Fruit fly (Drosophila melanogaster): ENCODE results near the gene Usp32.

Gene Usp32

DNA sequence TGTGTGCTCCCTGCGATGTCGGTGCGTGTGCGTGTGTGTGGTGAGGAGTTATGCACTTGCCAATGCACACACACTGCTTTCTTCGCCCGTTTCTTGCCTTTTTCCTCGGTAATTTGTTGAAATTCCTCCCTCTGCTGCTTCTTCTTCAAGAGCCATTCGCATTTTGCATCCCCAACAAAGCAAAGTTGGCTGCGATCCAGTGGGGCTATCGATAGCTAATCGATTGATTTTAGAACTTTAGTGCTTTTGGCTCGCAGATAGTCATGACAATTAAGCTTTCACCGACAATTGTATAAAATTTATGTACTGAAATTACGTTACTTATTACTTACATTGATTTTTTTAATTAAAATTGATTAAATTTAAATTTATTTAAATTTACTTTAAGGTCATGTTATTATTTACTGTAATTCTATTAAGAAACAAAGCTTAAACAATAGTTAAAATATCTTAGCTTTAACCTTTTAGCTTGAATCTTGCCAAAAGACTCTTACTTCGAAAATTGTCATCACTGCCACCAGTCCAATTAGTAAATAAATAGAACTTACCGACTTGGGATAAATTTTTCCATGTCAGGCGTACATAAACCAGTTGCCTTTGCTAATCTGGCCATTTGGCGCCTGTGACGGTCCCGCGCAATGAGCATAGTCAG is 36.7 kb upstream of the Usp32 start, which contains the start of the genes trc and CG32221 (continued):
- TF ChIP-seq Atf6 (GFP tag; IDR thresholded peaks at IDR 0.05): no peak
- TF ChIP-seq Chrac-16 (GFP tag; optimal IDR thresholded peaks at IDR 0.05): peak; percentile 8
- peak; percentile 81 for TF ChIP-seq bbx (GFP tag; IDR thresholded peaks at IDR 0.05; ENCODE audit: partially characterized antibody)
- TF ChIP-seq exex (tag; optimal IDR thresholded peaks at IDR 0.05): no peak
- TF ChIP-seq slbo (GFP tag; IDR thresholded peaks at IDR 0.05): peak; percentile 69
- no peak for TF ChIP-seq gcm (GFP tag; optimal IDR thresholded peaks at IDR 0.05)
- TF ChIP-seq Meics (GFP tag; optimal IDR thresholded peaks at IDR 0.05): no peak
- TF ChIP-seq nerfin-2 (GFP tag; IDR thresholded peaks at IDR 0.05; ENCODE audit: partially characterized antibody): peak; percentile 46
- TF ChIP-seq crol (GFP tag; IDR thresholded peaks at IDR 0.05): no peak
- TF ChIP-seq Six4 (GFP tag; optimal IDR thresholded peaks at IDR 0.05): peak; percentile 27
- TF ChIP-seq ac (GFP tag; optimal IDR thresholded peaks at IDR 0.05): no peak
- TF ChIP-seq Drgx (GFP tag; IDR thresholded peaks at IDR 0.05): no peak
- TF ChIP-seq Sox100B (GFP tag; optimal IDR thresholded peaks at IDR 0.05): no peak
- no peak for TF ChIP-seq gcm2 (GFP tag; optimal IDR thresholded peaks at IDR 0.05)
- TF ChIP-seq PHDP (tag; optimal IDR thresholded peaks at IDR 0.05): no peak
- no peak for TF ChIP-seq zen (tag; optimal IDR thresholded peaks at IDR 0.05)
- TF ChIP-seq insv (GFP tag; optimal IDR thresholded peaks at IDR 0.05): peak in 1 of 2 experiments; percentile 47
- TF ChIP-seq Kr (GFP tag; optimal IDR thresholded peaks at IDR 0.05): no peak
- TF ChIP-seq CG5953 (GFP tag; IDR thresholded peaks at IDR 0.05): no peak
- peak; percentile 10 for TF ChIP-seq CG10654 (GFP tag; optimal IDR thresholded peaks at IDR 0.05)
- TF ChIP-seq ap (GFP tag; IDR thresholded peaks at IDR 0.05): no peak
- no peak for TF ChIP-seq Taf1 (GFP tag; IDR thresholded peaks at IDR 0.05)
- TF ChIP-seq CkIIα-i1 (GFP tag; IDR thresholded peaks at IDR 0.05): no peak
- TF ChIP-seq cwo (GFP tag; optimal IDR thresholded peaks at IDR 0.05): no peak
- peak; percentile 44; the same call in 1 of the 2 replicates for TF ChIP-seq H2.0 (GFP tag; IDR thresholded peaks at IDR 0.05)
- no peak for TF ChIP-seq Elba2 (GFP tag; optimal IDR thresholded peaks at IDR 0.05)
- peak; percentile 64; the same call in 2 of the 3 replicates for TF ChIP-seq CG14860 (GFP tag; IDR thresholded peaks at IDR 0.05; ENCODE audit: partially characterized antibody)
- TF ChIP-seq CG10209 (GFP tag; optimal IDR thresholded peaks at IDR 0.05): no peak
- no peak for TF ChIP-seq Bteb2 (GFP tag; optimal IDR thresholded peaks at IDR 0.05)
- TF ChIP-seq CG10565 (GFP tag; optimal IDR thresholded peaks at IDR 0.05): no peak
- no peak for TF ChIP-seq sens-2 (GFP tag; IDR thresholded peaks at IDR 0.05)
- TF ChIP-seq D (optimal IDR thresholded peaks at IDR 0.05): no peak
- no peak for TF ChIP-seq D (GFP tag; optimal IDR thresholded peaks at IDR 0.05)
- TF ChIP-seq CG14050 (GFP tag; IDR thresholded peaks at IDR 0.05): no peak
- no peak for TF ChIP-seq CG12236 (GFP tag; optimal IDR thresholded peaks at IDR 0.05)
- TF ChIP-seq CG12071 (GFP tag; optimal IDR thresholded peaks at IDR 0.05): no peak
- TF ChIP-seq C15 (GFP tag; IDR thresholded peaks at IDR 0.05): no peak
- peak; percentile 62 for TF ChIP-seq CG2116 (GFP tag; optimal IDR thresholded peaks at IDR 0.05)
- peak; percentile 67 for TF ChIP-seq Dll (GFP tag; IDR thresholded peaks at IDR 0.05; ENCODE audit: partially characterized antibody)
- no peak for TF ChIP-seq Atf3 (GFP tag; optimal IDR thresholded peaks at IDR 0.05)
- peak; percentile 33 for TF ChIP-seq CG8924 (tag; optimal IDR thresholded peaks at IDR 0.05)
- TF ChIP-seq CG11695 (GFP tag; IDR thresholded peaks at IDR 0.05): no peak
- no peak for TF ChIP-seq luna (GFP tag; optimal IDR thresholded peaks at IDR 0.05)
- peak; percentile 57; the same call in 1 of the 2 replicates for TF ChIP-seq unc-4 (GFP tag; IDR thresholded peaks at IDR 0.05; ENCODE audit: partially characterized antibody)
- TF ChIP-seq Dbx (GFP tag; IDR thresholded peaks at IDR 0.05): peak; percentile 39; the same call in 1 of the 3 replicates
- no peak for TF ChIP-seq B-H1 (GFP tag; IDR thresholded peaks at IDR 0.05)
- no peak for TF ChIP-seq chinmo (GFP tag; IDR thresholded peaks at IDR 0.05; ENCODE audit: partially characterized antibody)
- TF ChIP-seq CG11723 (GFP tag; optimal IDR thresholded peaks at IDR 0.05): no peak
- no peak for TF ChIP-seq CG4360 (GFP tag; IDR thresholded peaks at IDR 0.05)
- TF ChIP-seq CG15601 (tag; optimal IDR thresholded peaks at IDR 0.05): no peak
- TF ChIP-seq sug (tag; optimal IDR thresholded peaks at IDR 0.05): peak; percentile 74

Data from whole organism, embryonic.